Worm (Caenorhabditis elegans): ENCODE results near the gene nlp-82.

The nlp-82 gene

ce11 chrII:9266252-9266651 lies 12.2 kb upstream of the nlp-82 start:
- TF ChIP-seq drap-1 (GFP tag; optimal IDR thresholded peaks at IDR 0.05) (no peak), nhr-237 (tag; optimal IDR thresholded peaks at IDR 0.05) (no peak), mls-2 (tag; optimal IDR thresholded peaks at IDR 0.05) (peak; percentile 23), nhr-2 (tag; optimal IDR thresholded peaks at IDR 0.05) (peak; percentile 33), ham-2 (GFP tag; optimal IDR thresholded peaks at IDR 0.05) (peak; percentile 56), ceh-43 (GFP tag; optimal IDR thresholded peaks at IDR 0.05) (no peak)

- TF ChIP-seq drap-1 (GFP tag; optimal IDR thresholded peaks at IDR 0.05) (no peak), ces-1 (GFP tag; optimal IDR thresholded peaks at IDR 0.05) (peak; percentile 81)
Observed at ce11 chrII:9265705-9266104, 11.6 kb upstream of the nlp-82 start.

ce11 chrII:9264689-9265278 lies 10.7 kb upstream of the nlp-82 start:
- TF ChIP-seq tbx-8 (GFP tag; optimal IDR thresholded peaks at IDR 0.05) (no peak), flh-1 (GFP tag; optimal IDR thresholded peaks at IDR 0.05) (no peak), unc-62 (GFP tag; optimal IDR thresholded peaks at IDR 0.05) (peak; percentile 86), unc-120 (tag; optimal IDR thresholded peaks at IDR 0.05; ENCODE audit: poor library complexity, severe bottlenecking) (peak; percentile 66), M03D4.4 (tag; optimal IDR thresholded peaks at IDR 0.05) (no peak), ztf-11 (tag; optimal IDR thresholded peaks at IDR 0.05) (no peak), bed-3 (GFP tag; optimal IDR thresholded peaks at IDR 0.05) (no peak), mep-1 (tag; optimal IDR thresholded peaks at IDR 0.05) (no peak), snpc-4 (tag; optimal IDR thresholded peaks at IDR 0.05) (no peak), mab-5 (tag; optimal IDR thresholded peaks at IDR 0.05) (peak; percentile 90), ceh-39 (tag; optimal IDR thresholded peaks at IDR 0.05) (no peak), lin-32 (GFP tag; optimal IDR thresholded peaks at IDR 0.05) (peak; percentile 70), sptf-1 (tag; optimal IDR thresholded peaks at IDR 0.05) (no peak), nhr-12 (tag; optimal IDR thresholded peaks at IDR 0.05) (no peak), ceh-43 (GFP tag; optimal IDR thresholded peaks at IDR 0.05) (no peak), nhr-2 (tag; optimal IDR thresholded peaks at IDR 0.05) (no peak), nhr-28 (tag; optimal IDR thresholded peaks at IDR 0.05) (no peak), hlh-1 (tag; optimal IDR thresholded peaks at IDR 0.05) (peak; percentile 79), ces-1 (GFP tag; optimal IDR thresholded peaks at IDR 0.05) (peak; percentile 16), mls-2 (tag; optimal IDR thresholded peaks at IDR 0.05) (no peak), nhr-76 (tag; optimal IDR thresholded peaks at IDR 0.05) (no peak), lsy-2 (tag; optimal IDR thresholded peaks at IDR 0.05) (no peak), cnd-1 (tag; optimal IDR thresholded peaks at IDR 0.05) (peak; percentile 39), elt-1 (tag; optimal IDR thresholded peaks at IDR 0.05; ENCODE audit: borderline replicate concordance, insufficient read depth) (no peak)

- TF ChIP-seq elt-3 (tag; optimal IDR thresholded peaks at IDR 0.05), result no peak
- peak; percentile 6 for TF ChIP-seq ces-1 (GFP tag; optimal IDR thresholded peaks at IDR 0.05)
- peak; percentile 24 for TF ChIP-seq unc-120 (tag; optimal IDR thresholded peaks at IDR 0.05; ENCODE audit: poor library complexity, severe bottlenecking)
Observed at ce11 chrII:9263784-9264183, 9.7 kb upstream of the nlp-82 start.

ce11 chrII:9262845-9263402 lies 8.8 kb upstream of the nlp-82 start:
- peak; percentile 56 for TF ChIP-seq M03D4.4 (tag; optimal IDR thresholded peaks at IDR 0.05)
- no peak for TF ChIP-seq unc-39 (tag; optimal IDR thresholded peaks at IDR 0.05)
- no peak for TF ChIP-seq nhr-12 (tag; optimal IDR thresholded peaks at IDR 0.05)
- TF ChIP-seq tbx-8 (GFP tag; optimal IDR thresholded peaks at IDR 0.05), result peak; percentile 61
- TF ChIP-seq mls-2 (tag; optimal IDR thresholded peaks at IDR 0.05), result peak; percentile 49
- TF ChIP-seq lin-13 (tag; optimal IDR thresholded peaks at IDR 0.05), result peak; percentile 3
- TF ChIP-seq nhr-2 (tag; optimal IDR thresholded peaks at IDR 0.05), result peak; percentile 90
- peak; percentile 96 for TF ChIP-seq hlh-1 (tag; optimal IDR thresholded peaks at IDR 0.05)
- TF ChIP-seq nhr-28 (tag; optimal IDR thresholded peaks at IDR 0.05), result no peak
- TF ChIP-seq lin-32 (GFP tag; optimal IDR thresholded peaks at IDR 0.05), result peak; percentile 32
- TF ChIP-seq mep-1 (tag; optimal IDR thresholded peaks at IDR 0.05), result no peak
- TF ChIP-seq mab-5 (tag; optimal IDR thresholded peaks at IDR 0.05), result no peak
- TF ChIP-seq pha-4 (tag; optimal IDR thresholded peaks at IDR 0.05), result no peak
- TF ChIP-seq nhr-76 (tag; optimal IDR thresholded peaks at IDR 0.05), result no peak
- TF ChIP-seq lsy-2 (tag; optimal IDR thresholded peaks at IDR 0.05), result no peak
- no peak for TF ChIP-seq ceh-39 (tag; optimal IDR thresholded peaks at IDR 0.05)
- TF ChIP-seq cnd-1 (tag; optimal IDR thresholded peaks at IDR 0.05), result peak; percentile 67
- no peak for TF ChIP-seq ztf-11 (tag; optimal IDR thresholded peaks at IDR 0.05)
- no peak for TF ChIP-seq flh-1 (GFP tag; optimal IDR thresholded peaks at IDR 0.05)
- TF ChIP-seq unc-62 (GFP tag; optimal IDR thresholded peaks at IDR 0.05), result peak; percentile 59
- TF ChIP-seq ceh-43 (GFP tag; optimal IDR thresholded peaks at IDR 0.05), result no peak
- no peak for TF ChIP-seq sem-2 (GFP tag; optimal IDR thresholded peaks at IDR 0.05)
- TF ChIP-seq ces-1 (GFP tag; optimal IDR thresholded peaks at IDR 0.05), result no peak
- TF ChIP-seq bed-3 (GFP tag; optimal IDR thresholded peaks at IDR 0.05), result no peak
- peak; percentile 24 for TF ChIP-seq sptf-1 (tag; optimal IDR thresholded peaks at IDR 0.05)
- TF ChIP-seq elt-3 (tag; optimal IDR thresholded peaks at IDR 0.05), result no peak
- no peak for TF ChIP-seq ceh-83 (GFP tag; optimal IDR thresholded peaks at IDR 0.05)
- no peak for TF ChIP-seq elt-1 (tag; optimal IDR thresholded peaks at IDR 0.05; ENCODE audit: borderline replicate concordance, insufficient read depth)
- no peak for TF ChIP-seq snpc-4 (tag; optimal IDR thresholded peaks at IDR 0.05)
